Worm (Caenorhabditis elegans) whole organism, L2 larva: Measurements from ENCODE around the gene ZK809.5.
A peak's percentile ranks its signal among the peaks of the same experiment; 100 is the strongest.

Source experiments
- C34F6.9 ChIP-seq: fragments of 150-350 bp; optimal IDR thresholded peaks from 2 replicates; lab custom pipeline; 2014; ENCODE audit warnings: missing biosample characterization, missing genetic modification characterization
- R02D3.7 ChIP-seq: fragments of 150-350 bp; optimal IDR thresholded peaks from 2 replicates; lab custom pipeline; 2014; ENCODE audit warnings: missing biosample characterization, missing genetic modification characterization
- Y55F3AM.14 ChIP-seq: fragments of 200-800 bp; sonication (Bioruptor generic); optimal IDR thresholded peaks from 2 replicates; lab custom pipeline; 2018; ENCODE audit warnings: mild to moderate bottlenecking, missing genetic modification characterization, missing compliant biosample characterization
- ZK546.5 ChIP-seq: sonication (generic microtip); optimal IDR thresholded peaks from 2 replicates; lab custom pipeline; 2017; ENCODE audit warnings: missing biosample characterization, missing genetic modification characterization
- alr-1 ChIP-seq: fragments of 150-350 bp; optimal IDR thresholded peaks from 2 replicates; lab custom pipeline; 2014; ENCODE audit warnings: missing biosample characterization, missing genetic modification characterization
- blmp-1 ChIP-seq: sonication (generic microtip); optimal IDR thresholded peaks from 2 replicates; lab custom pipeline; 2017; ENCODE audit warnings: missing genetic modification characterization, mild to moderate bottlenecking, missing compliant biosample characterization, antibody characterized with exemption, moderate library complexity; ENCODE audit not compliant: insufficient read depth
- ceh-82 ChIP-seq: fragments of 150-350 bp; optimal IDR thresholded peaks from 2 replicates; lab custom pipeline; 2014; ENCODE audit warnings: missing biosample characterization, missing genetic modification characterization
- crh-2 ChIP-seq: sonication (generic microtip); optimal IDR thresholded peaks from 2 replicates; lab custom pipeline; 2017; ENCODE audit warnings: missing biosample characterization, missing genetic modification characterization
- dmd-4 ChIP-seq: sonication (generic microtip); optimal IDR thresholded peaks from 2 replicates; lab custom pipeline; 2017; ENCODE audit warnings: missing biosample characterization, missing genetic modification characterization
- elt-3 ChIP-seq: sonication (generic microtip); optimal IDR thresholded peaks from 2 replicates; lab custom pipeline; 2017; ENCODE audit warnings: missing biosample characterization, missing genetic modification characterization
- gmeb-1 ChIP-seq: fragments of 150-350 bp; optimal IDR thresholded peaks from 2 replicates; lab custom pipeline; 2014; ENCODE audit warnings: missing biosample characterization, missing genetic modification characterization
- lin-11 ChIP-seq: fragments of 150-350 bp; sonication (generic microtip); optimal IDR thresholded peaks from 2 replicates; lab custom pipeline; 2014; ENCODE audit warnings: missing biosample characterization, missing genetic modification characterization, inconsistent platforms, mixed read lengths
- lin-13 ChIP-seq: fragments of 150-350 bp; optimal IDR thresholded peaks from 2 replicates; lab custom pipeline; 2014; ENCODE audit warnings: missing biosample characterization, missing genetic modification reagents, missing genetic modification characterization
- lin-39 ChIP-seq: fragments of 150-350 bp; optimal IDR thresholded peaks from 2 replicates; lab custom pipeline; 2014; ENCODE audit warnings: missing biosample characterization, missing genetic modification reagents, missing genetic modification characterization
- lsy-2 ChIP-seq, 2 experiments: fragments of 150-350 bp in 1 of 2; sonication (generic microtip) in 1 of 2; optimal IDR thresholded peaks; 2 replicates each; lab custom pipeline; 2014 to 2017; ENCODE audit warnings: missing biosample characterization in 2 of 2, missing genetic modification characterization in 2 of 2
- mbf-1 ChIP-seq: sonication (generic microtip); optimal IDR thresholded peaks from 2 replicates; lab custom pipeline; 2017; ENCODE audit warnings: missing biosample characterization, missing genetic modification characterization
- nhr-10 ChIP-seq: sonication (generic microtip); optimal IDR thresholded peaks from 2 replicates; lab custom pipeline; 2017; ENCODE audit warnings: missing biosample characterization, missing genetic modification characterization
- nhr-11 ChIP-seq: fragments of 150-350 bp; optimal IDR thresholded peaks from 2 replicates; lab custom pipeline; 2014; ENCODE audit warnings: missing biosample characterization, missing genetic modification characterization
- nhr-12 ChIP-seq: fragments of 150-350 bp; optimal IDR thresholded peaks from 2 replicates; lab custom pipeline; 2014; ENCODE audit warnings: missing biosample characterization, missing genetic modification characterization
- nhr-129 ChIP-seq: fragments of 150-350 bp; optimal IDR thresholded peaks from 2 replicates; lab custom pipeline; 2014; ENCODE audit warnings: missing biosample characterization, missing genetic modification characterization
- nhr-21 ChIP-seq: fragments of 150-350 bp; optimal IDR thresholded peaks from 2 replicates; lab custom pipeline; 2014; ENCODE audit warnings: missing biosample characterization, missing genetic modification characterization
- nhr-23 ChIP-seq: fragments of 150-350 bp; optimal IDR thresholded peaks from 2 replicates; lab custom pipeline; 2014; ENCODE audit warnings: missing biosample characterization, missing genetic modification reagents, missing genetic modification characterization
- nhr-237 ChIP-seq: fragments of 150-350 bp; optimal IDR thresholded peaks from 2 replicates; lab custom pipeline; 2014; ENCODE audit warnings: missing biosample characterization, missing genetic modification characterization
- nhr-77 ChIP-seq: fragments of 150-350 bp; optimal IDR thresholded peaks from 2 replicates; lab custom pipeline; 2014; ENCODE audit warnings: missing biosample characterization, missing genetic modification characterization
- peb-1 ChIP-seq: fragments of 150-350 bp; optimal IDR thresholded peaks from 2 replicates; lab custom pipeline; 2014; ENCODE audit warnings: missing biosample characterization, missing genetic modification characterization
- sem-4 ChIP-seq: fragments of 150-350 bp; optimal IDR thresholded peaks from 2 replicates; lab custom pipeline; 2014; ENCODE audit warnings: missing biosample characterization, missing genetic modification reagents, missing genetic modification characterization
- skn-1 ChIP-seq: sonication (generic microtip); optimal IDR thresholded peaks from 2 replicates; lab custom pipeline; 2017; ENCODE audit warnings: missing biosample characterization, missing genetic modification characterization
- sma-3 ChIP-seq: sonication (generic microtip); optimal IDR thresholded peaks from 2 replicates; lab custom pipeline; 2016; ENCODE audit warnings: missing genetic modification reagents, missing genetic modification characterization, missing compliant biosample characterization
- snpc-4 ChIP-seq: fragments of 150-350 bp; optimal IDR thresholded peaks from 2 replicates; lab custom pipeline; 2014; ENCODE audit warnings: missing biosample characterization, missing genetic modification characterization
- unc-39 ChIP-seq: fragments of 150-350 bp; optimal IDR thresholded peaks from 2 replicates; lab custom pipeline; 2014; ENCODE audit warnings: missing biosample characterization, missing genetic modification characterization
- zag-1 ChIP-seq: fragments of 150-350 bp; optimal IDR thresholded peaks from 2 replicates; lab custom pipeline; 2014; ENCODE audit warnings: missing biosample characterization, missing genetic modification characterization
- ztf-11 ChIP-seq: sonication (generic microtip); optimal IDR thresholded peaks from 2 replicates; lab custom pipeline; 2017; ENCODE audit warnings: missing biosample characterization, missing genetic modification characterization
- ztf-4 ChIP-seq: fragments of 150-350 bp; optimal IDR thresholded peaks from 2 replicates; lab custom pipeline; 2014; ENCODE audit warnings: missing biosample characterization, missing genetic modification characterization

Gene ZK809.5

ce11 chrIV:11636409-11636723, 20.2 kb upstream of the ZK809.5 start, which contains the start of gene F58B3.6 (continued):
- TF ChIP-seq blmp-1 (tag; lab: Kevin White, UChicago) = no peak
- TF ChIP-seq mbf-1 (tag; lab: Kevin White, UChicago) = no peak
- TF ChIP-seq dmd-4 = no peak
- TF ChIP-seq nhr-11 = no peak
- TF ChIP-seq alr-1 (tag; lab: Kevin White, UChicago) = no peak
- TF ChIP-seq lsy-2 (tag; optimal IDR thresholded peaks at IDR 0.05; lab: Kevin White, UChicago) = peak in 1 of 2 experiments; percentile 43
- peak; percentile 10 for TF ChIP-seq C34F6.9 (tag; lab: Kevin White, UChicago)
- no peak for TF ChIP-seq sma-3
- TF ChIP-seq gmeb-1 (tag; lab: Kevin White, UChicago) = peak; percentile 27

- TF ChIP-seq lin-11 (tag; lab: Kevin White, UChicago) = no peak
- TF ChIP-seq ztf-4 (tag; lab: Kevin White, UChicago) = no peak
- no peak for TF ChIP-seq peb-1 (tag; lab: Kevin White, UChicago)
- TF ChIP-seq gmeb-1 (tag; lab: Kevin White, UChicago) = no peak
Measured at ce11 chrIV:11638016-11638415, 18.5 kb upstream of the ZK809.5 start, which contains the start of gene rbm-17. Gene rbm-17 (plus strand): TSS chrIV:11638316.

- TF ChIP-seq lin-13 (no peak), alr-1 (tag; lab: Kevin White, UChicago) (no peak), ceh-82 (tag; lab: Kevin White, UChicago) (no peak), nhr-77 (tag; lab: Kevin White, UChicago) (no peak), nhr-23 (tag; lab: Kevin White, UChicago) (no peak), nhr-129 (tag; lab: Kevin White, UChicago) (no peak), lin-39 (tag; lab: Kevin White, UChicago) (no peak), C34F6.9 (tag; lab: Kevin White, UChicago) (no peak), nhr-12 (tag; lab: Kevin White, UChicago) (no peak), sma-3 (no peak), blmp-1 (tag; lab: Kevin White, UChicago) (no peak), sem-4 (no peak)
- TF ChIP-seq, all 48 proteins: peak for 0
Measured at ce11 chrIV:11640915-11641314, 15.6 kb upstream of the ZK809.5 start, which contains the start of gene ttr-50. Gene ttr-50 (minus strand): TSS chrIV:11641015.

ce11 chrIV:11641802-11642201, 14.7 kb upstream of the ZK809.5 start, which contains the start of gene ZK809.1:
Gene ZK809.1 (plus strand): TSS chrIV:11642102.
- no peak for TF ChIP-seq unc-39 (tag; lab: Kevin White, UChicago)

DNA sequence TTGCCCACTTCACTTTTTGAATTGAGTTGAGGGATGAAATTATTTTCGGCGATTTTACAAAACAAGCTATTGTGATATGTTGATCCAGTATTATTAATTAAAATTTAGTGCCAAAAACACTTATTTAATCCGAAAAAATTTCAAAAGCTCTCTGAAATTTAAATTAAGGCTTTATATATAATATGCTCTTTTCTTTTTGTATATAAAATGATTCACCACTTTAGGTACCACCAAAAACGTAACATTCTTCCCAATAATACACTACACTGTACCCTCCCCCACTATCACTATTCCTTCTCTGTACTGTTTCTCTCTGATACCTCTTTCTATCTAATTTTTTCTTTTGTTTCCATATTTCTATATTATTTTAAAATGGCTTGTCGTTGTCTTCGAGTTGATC, 12.7 kb upstream of the ZK809.5 start, which contains the start of gene prx-2:
Gene prx-2 (plus strand): TSS at position 301 of the 400 bp plus-strand sequence.
- no peak for TF ChIP-seq mbf-1 (tag; lab: Kevin White, UChicago)
- TF ChIP-seq nhr-21 (tag; lab: Kevin White, UChicago) = no peak
- no peak for TF ChIP-seq ZK546.5 (tag; lab: Kevin White, UChicago)
- no peak for TF ChIP-seq nhr-129 (tag; lab: Kevin White, UChicago)
- no peak for TF ChIP-seq snpc-4 (tag; lab: Kevin White, UChicago)
- TF ChIP-seq nhr-237 (tag; lab: Kevin White, UChicago) = no peak
- TF ChIP-seq alr-1 (tag; lab: Kevin White, UChicago) = no peak
- TF ChIP-seq skn-1 (tag; lab: Kevin White, UChicago) = no peak
- TF ChIP-seq blmp-1 (tag; lab: Kevin White, UChicago) = no peak
- TF ChIP-seq crh-2 (tag; lab: Kevin White, UChicago) = no peak
- no peak for TF ChIP-seq dmd-4
- TF ChIP-seq elt-3 (tag; lab: Kevin White, UChicago) = no peak
- no peak for TF ChIP-seq zag-1 (tag; lab: Kevin White, UChicago)
- no peak for TF ChIP-seq peb-1 (tag; lab: Kevin White, UChicago)
- TF ChIP-seq nhr-12 (tag; lab: Kevin White, UChicago) = no peak
- no peak for TF ChIP-seq nhr-77 (tag; lab: Kevin White, UChicago)
- TF ChIP-seq unc-39 (tag; lab: Kevin White, UChicago) = no peak
- no peak for TF ChIP-seq lin-13
- TF ChIP-seq Y55F3AM.14 (GFP tag; lab: Kevin White, UChicago) = no peak
- TF ChIP-seq, all 48 proteins: peak for 0

DNA sequence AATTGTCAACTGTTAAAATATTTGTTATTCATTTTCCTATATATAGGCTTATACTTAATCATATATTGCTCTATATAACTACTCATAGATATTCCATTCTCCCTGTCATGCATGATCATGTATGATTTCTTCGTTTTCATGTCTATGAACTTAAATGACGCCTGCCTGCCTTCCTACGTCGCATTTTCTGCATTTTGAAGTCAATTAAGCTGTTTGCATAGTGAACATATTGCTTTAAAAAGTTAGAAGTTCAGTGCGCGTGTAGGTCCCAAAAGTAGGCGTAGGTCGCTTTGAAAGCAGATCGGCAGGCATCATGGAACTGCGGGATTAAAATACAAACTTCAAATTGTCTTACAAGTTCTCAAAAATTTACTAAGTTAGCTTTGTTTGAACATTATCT, 11.8 kb upstream of the ZK809.5 start:
- no peak for TF ChIP-seq dmd-4
- TF ChIP-seq R02D3.7 (tag; lab: Kevin White, UChicago) = no peak
- TF ChIP-seq nhr-77 (tag; lab: Kevin White, UChicago) = no peak
- no peak for TF ChIP-seq C34F6.9 (tag; lab: Kevin White, UChicago)
- TF ChIP-seq ztf-11 (tag; lab: Kevin White, UChicago) = no peak
- no peak for TF ChIP-seq gmeb-1 (tag; lab: Kevin White, UChicago)
- no peak for TF ChIP-seq nhr-10 (tag; lab: Kevin White, UChicago)
